Worm (Caenorhabditis elegans): ENCODE results near the gene grdn-1.

ce11 chrV:18569445-18569844, 23.1 kb upstream of the grdn-1 start:
- TF ChIP-seq tbx-8 (GFP tag; optimal IDR thresholded peaks at IDR 0.05), result no peak
- TF ChIP-seq unc-62 (GFP tag; optimal IDR thresholded peaks at IDR 0.05), result no peak
- TF ChIP-seq lin-13 (tag; optimal IDR thresholded peaks at IDR 0.05), result no peak
- no peak for TF ChIP-seq drap-1 (GFP tag; optimal IDR thresholded peaks at IDR 0.05)
- TF ChIP-seq nhr-237 (tag; optimal IDR thresholded peaks at IDR 0.05), result no peak
- TF ChIP-seq zip-8 (tag; optimal IDR thresholded peaks at IDR 0.05), result no peak
- no peak for TF ChIP-seq mls-2 (tag; optimal IDR thresholded peaks at IDR 0.05)
- no peak for TF ChIP-seq mab-5 (tag; optimal IDR thresholded peaks at IDR 0.05)
